Fruit fly (Drosophila melanogaster) whole organism, pupa: ENCODE data around the gene CG14260.

ENCODE experiments used
- CG13204 ChIP-seq: fragments of 200-800 bp; sonication (Bioruptor generic); optimal IDR thresholded peaks from 2 replicates; lab custom pipeline; 2018; ENCODE audit warnings: missing biosample characterization, mild to moderate bottlenecking, missing genetic modification characterization, moderate library complexity
- CG14655 ChIP-seq: fragments of 200-800 bp; sonication (Bioruptor generic); optimal IDR thresholded peaks from 3 replicates; lab custom pipeline; 2017; ENCODE audit warnings: mild to moderate bottlenecking, missing biosample characterization, missing genetic modification reagents, missing genetic modification characterization
- CG15710 ChIP-seq: fragments of 200-800 bp; sonication (Bioruptor generic); optimal IDR thresholded peaks from 2 replicates; lab custom pipeline; 2018; ENCODE audit warnings: missing biosample characterization, mild to moderate bottlenecking, missing genetic modification characterization, moderate library complexity
- CG17806 ChIP-seq: fragments of 200-800 bp; sonication (Bioruptor generic); optimal IDR thresholded peaks from 2 replicates; lab custom pipeline; 2018; ENCODE audit warnings: missing biosample characterization, mild to moderate bottlenecking, missing genetic modification characterization, moderate library complexity
- CG32121 ChIP-seq: fragments of 200-800 bp; sonication (Bioruptor generic); IDR thresholded peaks from 2 replicates; pipeline ENCODE4 v1.3.6; 2022; ENCODE audit warnings: missing biosample characterization, missing genetic modification characterization
- CG34367 ChIP-seq: fragments of 200-800 bp; sonication (Bioruptor generic); optimal IDR thresholded peaks from 2 replicates; lab custom pipeline; 2018; ENCODE audit warnings: missing biosample characterization, mild to moderate bottlenecking, missing genetic modification characterization
- CG4496 ChIP-seq: fragments of 200-800 bp; sonication (Bioruptor generic); IDR thresholded peaks from 3 replicates; pipeline ENCODE4 v1.3.6; 2022; ENCODE audit warnings: missing biosample characterization, missing genetic modification characterization
- CG8159 ChIP-seq: fragments of 200-800 bp; sonication (Bioruptor generic); optimal IDR thresholded peaks from 3 replicates; lab custom pipeline; 2018; ENCODE audit warnings: missing biosample characterization, mild to moderate bottlenecking, missing genetic modification characterization, moderate library complexity
- CG8301 ChIP-seq: fragments of 200-800 bp; sonication (Bioruptor generic); optimal IDR thresholded peaks from 2 replicates; lab custom pipeline; 2018; ENCODE audit warnings: missing biosample characterization, mild to moderate bottlenecking, missing genetic modification characterization
- D1 ChIP-seq: fragments of 200-800 bp; sonication (Bioruptor generic); optimal IDR thresholded peaks from 2 replicates; lab custom pipeline; 2018; ENCODE audit warnings: missing biosample characterization, mild to moderate bottlenecking, missing genetic modification characterization, moderate library complexity
- EcR ChIP-seq: fragments of 200-800 bp; sonication (Bioruptor generic); optimal IDR thresholded peaks from 3 replicates; lab custom pipeline; 2019; ENCODE audit warnings: missing biosample characterization, missing genetic modification characterization, mild to moderate bottlenecking, moderate library complexity, missing genetic modification reagents
- Ets98B ChIP-seq: fragments of 200-800 bp; sonication (Bioruptor generic); IDR thresholded peaks from 2 replicates; pipeline ENCODE4 v1.3.6; 2022; ENCODE audit warnings: missing biosample characterization, missing genetic modification characterization

dm6 chr3R:27288202-27289135, 23.2 kb downstream of the CG14260 start, which contains the start of the genes bigmax and Hmu:
- TF ChIP-seq CG13204 (GFP tag; lab: Kevin White, UChicago) (no peak), CG8301 (tag; lab: Kevin White, UChicago) (peak; percentile 67), CG8159 (tag; lab: Kevin White, UChicago) (peak; percentile 62), CG17806 (tag; lab: Kevin White, UChicago) (peak; percentile 60), CG14655 (GFP tag; lab: Kevin White, UChicago) (peak; percentile 69), CG15710 (tag; lab: Kevin White, UChicago) (peak; percentile 67), CG4496 (GFP tag; lab: Robert Waterston, UW) (peak; percentile 83), CG32121 (GFP tag; lab: Robert Waterston, UW) (peak; percentile 78), EcR (GFP tag; lab: Kevin White, UChicago) (peak; percentile 66), Ets98B (GFP tag; lab: Robert Waterston, UW) (peak; percentile 80), D1 (tag; lab: Kevin White, UChicago) (no peak), CG34367 (tag; lab: Kevin White, UChicago) (peak; percentile 53)
